Fruit fly (Drosophila melanogaster) whole organism, prepupa: ENCODE data around the gene Tsp68C.

Experiments used
- Blimp-1 ChIP-seq: fragments of 200-800 bp; sonication (Bioruptor generic); optimal IDR thresholded peaks from 3 replicates; lab custom pipeline; 2017; ENCODE audit warnings: missing biosample characterization, missing genetic modification characterization, mild to moderate bottlenecking, moderate library complexity, missing genetic modification reagents
- CG10669 ChIP-seq: fragments of 200-800 bp; sonication (Bioruptor generic); optimal IDR thresholded peaks from 3 replicates; lab custom pipeline; 2018; ENCODE audit warnings: missing biosample characterization, mild to moderate bottlenecking, missing genetic modification characterization, moderate library complexity
- CG15336 ChIP-seq: fragments of 200-800 bp; sonication (Bioruptor generic); IDR thresholded peaks from 2 replicates; pipeline ENCODE4 v1.3.6; 2022; ENCODE audit warnings: missing biosample characterization, missing genetic modification characterization
- CG16779 ChIP-seq: fragments of 200-800 bp; sonication (Bioruptor generic); optimal IDR thresholded peaks from 3 replicates; lab custom pipeline; 2017; ENCODE audit warnings: missing biosample characterization, mild to moderate bottlenecking, missing genetic modification characterization
- CG32006 ChIP-seq: fragments of 200-800 bp; sonication (Bioruptor generic); optimal IDR thresholded peaks from 3 replicates; lab custom pipeline; 2017; ENCODE audit warnings: missing biosample characterization, mild to moderate bottlenecking, missing genetic modification characterization
- CG34406 ChIP-seq: fragments of 200-800 bp; sonication (Bioruptor generic); optimal IDR thresholded peaks from 3 replicates; lab custom pipeline; 2016; ENCODE audit warnings: missing biosample characterization, missing genetic modification characterization
- CG3919 ChIP-seq: fragments of 200-800 bp; sonication (Bioruptor generic); optimal IDR thresholded peaks from 3 replicates; lab custom pipeline; 2016; ENCODE audit warnings: missing biosample characterization, missing genetic modification characterization
- CG4318 ChIP-seq: fragments of 200-800 bp; sonication (Bioruptor generic); optimal IDR thresholded peaks from 3 replicates; lab custom pipeline; 2017; ENCODE audit warnings: missing biosample characterization, mild to moderate bottlenecking, missing genetic modification characterization
- CG7368 ChIP-seq: fragments of 200-800 bp; sonication (Bioruptor generic); optimal IDR thresholded peaks from 3 replicates; lab custom pipeline; 2016; ENCODE audit warnings: missing biosample characterization, missing genetic modification characterization
- CG8119 ChIP-seq: fragments of 200-800 bp; sonication (Bioruptor generic); IDR thresholded peaks from 3 replicates; pipeline ENCODE4 v1.3.6; 2022; ENCODE audit warnings: missing biosample characterization, missing genetic modification characterization
- CG8319 ChIP-seq: fragments of 200-800 bp; sonication (Bioruptor generic); optimal IDR thresholded peaks from 3 replicates; lab custom pipeline; 2016; ENCODE audit warnings: missing biosample characterization, missing genetic modification characterization
- CG8632 ChIP-seq: fragments of 200-800 bp; sonication (Bioruptor generic); optimal IDR thresholded peaks from 3 replicates; lab custom pipeline; 2016; ENCODE audit warnings: missing biosample characterization, missing genetic modification characterization
- CG9139 ChIP-seq: fragments of 200-800 bp; sonication (Bioruptor generic); optimal IDR thresholded peaks from 3 replicates; lab custom pipeline; 2017; ENCODE audit warnings: missing biosample characterization, mild to moderate bottlenecking, missing genetic modification characterization
- Eip93F ChIP-seq: fragments of 200-800 bp; sonication (Bioruptor generic); optimal IDR thresholded peaks from 2 replicates; lab custom pipeline; 2016; ENCODE audit warnings: missing biosample characterization, mild to moderate bottlenecking, missing genetic modification characterization
- Ets21C ChIP-seq: fragments of 200-800 bp; sonication (Bioruptor generic); optimal IDR thresholded peaks from 3 replicates; lab custom pipeline; 2016; ENCODE audit warnings: missing biosample characterization, missing genetic modification characterization
- Ets96B ChIP-seq: fragments of 200-800 bp; optimal IDR thresholded peaks from 2 replicates; lab custom pipeline; 2019; ENCODE audit warnings: missing biosample characterization, mild to moderate bottlenecking, missing genetic modification characterization, moderate library complexity
- Gug ChIP-seq: fragments of 200-800 bp; sonication (Bioruptor generic); IDR thresholded peaks from 2 replicates; pipeline ENCODE4 v1.3.6; 2022; ENCODE audit warnings: missing biosample characterization, missing genetic modification characterization
- Hr39 ChIP-seq: fragments of 200-800 bp; sonication (Bioruptor generic); optimal IDR thresholded peaks from 2 replicates; lab custom pipeline; 2016; ENCODE audit warnings: missing biosample characterization, missing genetic modification characterization
- Hr4 ChIP-seq: fragments of 200-800 bp; sonication (Bioruptor generic); optimal IDR thresholded peaks from 3 replicates; lab custom pipeline; 2016; ENCODE audit warnings: missing biosample characterization, missing genetic modification characterization
- Met ChIP-seq: fragments of 200-800 bp; sonication (Bioruptor generic); optimal IDR thresholded peaks from 3 replicates; lab custom pipeline; 2016; ENCODE audit warnings: missing biosample characterization, missing genetic modification characterization
- OdsH ChIP-seq: fragments of 200-800 bp; sonication (Bioruptor generic); optimal IDR thresholded peaks from 3 replicates; lab custom pipeline; 2016; ENCODE audit warnings: missing biosample characterization, missing genetic modification characterization
- Smox ChIP-seq: fragments of 200-800 bp; sonication (Bioruptor generic); optimal IDR thresholded peaks from 3 replicates; lab custom pipeline; 2016; ENCODE audit warnings: missing biosample characterization, missing genetic modification characterization
- Sox102F ChIP-seq: fragments of 200-800 bp; sonication (Bioruptor generic); optimal IDR thresholded peaks from 2 replicates; lab custom pipeline; 2016; ENCODE audit warnings: missing biosample characterization, mild to moderate bottlenecking, missing genetic modification characterization
- Sox14 ChIP-seq: fragments of 200-800 bp; sonication (Bioruptor generic); optimal IDR thresholded peaks from 3 replicates; lab custom pipeline; 2016; ENCODE audit warnings: missing biosample characterization, missing genetic modification characterization
- achi ChIP-seq: fragments of 200-800 bp; sonication (Bioruptor generic); optimal IDR thresholded peaks from 3 replicates; lab custom pipeline; 2016; ENCODE audit warnings: missing biosample characterization, missing genetic modification characterization
- acj6 ChIP-seq: fragments of 200-800 bp; sonication (Bioruptor generic); optimal IDR thresholded peaks from 3 replicates; lab custom pipeline; 2016; ENCODE audit warnings: missing biosample characterization, missing genetic modification characterization
- cyc ChIP-seq: fragments of 200-800 bp; sonication (Bioruptor generic); optimal IDR thresholded peaks from 3 replicates; lab custom pipeline; 2016; ENCODE audit warnings: missing biosample characterization, missing genetic modification characterization
- eg ChIP-seq: fragments of 200-800 bp; sonication (Bioruptor generic); IDR thresholded peaks from 3 replicates; pipeline ENCODE4 v1.3.6; 2022; ENCODE audit warnings: missing biosample characterization, missing genetic modification characterization
- fd59A ChIP-seq: fragments of 200-800 bp; sonication (Bioruptor generic); optimal IDR thresholded peaks from 2 replicates; lab custom pipeline; 2017; ENCODE audit warnings: missing biosample characterization, mild to moderate bottlenecking, missing genetic modification characterization, missing genetic modification reagents
- fd85E ChIP-seq: fragments of 200-800 bp; sonication (Bioruptor generic); optimal IDR thresholded peaks from 3 replicates; lab custom pipeline; 2016; ENCODE audit warnings: missing biosample characterization, missing genetic modification characterization
- fkh ChIP-seq: fragments of 200-800 bp; sonication (Bioruptor generic); optimal IDR thresholded peaks from 3 replicates; lab custom pipeline; 2017; ENCODE audit warnings: missing biosample characterization, mild to moderate bottlenecking, missing genetic modification characterization, moderate library complexity
- pdm3 ChIP-seq: fragments of 200-800 bp; sonication (Bioruptor generic); optimal IDR thresholded peaks from 3 replicates; lab custom pipeline; 2016; ENCODE audit warnings: missing biosample characterization, missing genetic modification characterization
- svp ChIP-seq: fragments of 200-800 bp; sonication (Bioruptor generic); peaks from one replicate; lab custom pipeline; 2016; ENCODE audit warnings: missing biosample characterization, missing genetic modification characterization
- vri ChIP-seq: fragments of 200-800 bp; sonication (Bioruptor generic); optimal IDR thresholded peaks from 3 replicates; lab custom pipeline; 2016; ENCODE audit warnings: missing biosample characterization, mild to moderate bottlenecking, missing genetic modification characterization

Tsp68C gene

DNA sequence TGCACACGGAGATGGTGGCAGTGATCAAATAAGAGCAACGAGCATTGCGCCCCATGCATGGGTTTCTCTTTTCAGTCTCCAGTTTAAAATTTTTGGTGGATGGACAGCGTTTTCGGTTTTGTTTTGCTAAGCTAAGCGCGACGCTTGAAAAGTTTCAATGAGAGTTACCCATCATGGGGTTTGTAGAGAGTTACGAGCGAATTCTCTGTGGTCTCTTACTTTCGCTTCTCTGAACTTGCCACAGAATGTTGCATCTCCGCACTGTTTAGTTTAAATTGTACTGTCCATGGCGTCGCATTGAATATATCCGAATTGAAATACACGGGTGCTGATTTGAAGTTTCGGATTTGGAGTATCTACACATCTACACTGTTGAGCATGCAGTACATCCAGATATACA lies at the start of gene Tsp68C:
Gene Tsp68C (plus strand): TSS at position 301 of the 400 bp plus-strand sequence.
- TF ChIP-seq fkh (GFP tag; lab: Kevin White, UChicago) (no peak), cyc (no peak), Sox14 (GFP tag; lab: Kevin White, UChicago) (no peak), pdm3 (no peak), Blimp-1 (no peak), CG7368 (GFP tag; lab: Kevin White, UChicago) (no peak), Ets96B (tag; lab: Kevin White, UChicago) (no peak), acj6 (no peak)

dm6 chr3L:13803258-13803657 lies 40.2 kb upstream of the Tsp68C start, which contains the start of gene bru3:
TSS of gene bru3 (minus strand) at chr3L:13803400.
- TF ChIP-seq Hr39 (GFP tag; lab: Kevin White, UChicago) (no peak), CG8119 (GFP tag; lab: Robert Waterston, UW) (no peak), Hr4 (GFP tag; lab: Kevin White, UChicago) (no peak), svp (peak; percentile 28)

DNA sequence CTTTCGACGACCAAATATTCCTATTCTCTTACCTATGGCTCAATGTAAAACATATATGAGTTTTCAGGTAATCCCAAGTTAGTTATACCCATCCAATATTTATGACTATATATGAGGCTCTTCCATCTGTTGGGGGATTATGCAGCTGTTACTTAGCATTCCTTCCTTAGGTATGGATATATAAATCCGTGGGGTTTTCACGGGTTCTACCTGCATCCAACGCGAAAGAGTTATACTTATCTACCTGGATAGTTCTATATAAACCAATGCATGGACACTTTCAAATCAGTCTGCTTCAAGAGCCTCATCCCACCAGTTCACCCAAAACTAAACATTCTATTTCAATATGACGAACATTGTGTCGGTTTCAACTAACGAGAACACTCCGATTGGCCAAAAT lies 6.0 kb upstream of the Tsp68C start, which contains the start of gene CG43184:
Gene CG43184 (plus strand): TSS at position 301 of the 400 bp plus-strand sequence.
- TF ChIP-seq CG8632 (no peak), Hr39 (GFP tag; lab: Kevin White, UChicago) (no peak), Ets21C (GFP tag; lab: Kevin White, UChicago) (no peak)
- TF ChIP-seq, all 60 proteins: peak for 0

DNA sequence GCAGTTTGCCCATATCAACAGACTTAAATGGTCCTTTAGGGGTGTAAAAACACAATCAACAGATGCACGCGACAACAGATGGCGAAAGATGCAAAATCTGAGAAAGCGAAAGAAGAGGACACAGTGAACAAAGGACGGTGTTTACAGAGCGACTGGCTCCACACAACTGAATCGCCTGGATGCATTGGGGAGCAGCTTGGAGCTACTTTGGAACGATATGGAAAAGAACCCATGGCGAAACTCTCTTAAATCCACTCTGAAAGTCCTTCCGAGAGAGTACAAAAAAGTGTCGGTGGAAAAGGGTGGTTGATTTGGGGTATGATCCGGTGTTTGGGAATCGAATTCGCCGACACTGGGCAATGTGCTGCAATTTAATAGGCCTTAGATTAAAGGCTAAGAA lies 2.7 kb upstream of the Tsp68C start:
- no peak for TF ChIP-seq eg (GFP tag; lab: Robert Waterston, UW)
- no peak for TF ChIP-seq Smox (GFP tag; lab: Kevin White, UChicago)
- no peak for TF ChIP-seq Blimp-1
- TF ChIP-seq CG4318 (GFP tag; lab: Kevin White, UChicago), result no peak
- no peak for TF ChIP-seq svp
- TF ChIP-seq CG8119 (GFP tag; lab: Robert Waterston, UW), result no peak
- TF ChIP-seq fkh (GFP tag; lab: Kevin White, UChicago), result no peak
- no peak for TF ChIP-seq vri (GFP tag; lab: Kevin White, UChicago)
- TF ChIP-seq Eip93F (GFP tag; lab: Kevin White, UChicago), result no peak
- TF ChIP-seq pdm3, result no peak
- TF ChIP-seq CG9139, result no peak
- TF ChIP-seq fd85E (GFP tag; lab: Kevin White, UChicago), result no peak

dm6 chr3L:13842140-13842539 lies 1.3 kb upstream of the Tsp68C start, which contains the start of gene CG8757:
TSS of gene CG8757 (minus strand) at chr3L:13842240.
- no peak for TF ChIP-seq CG15336 (GFP tag; lab: Robert Waterston, UW)

- TF ChIP-seq Hr4 (GFP tag; lab: Kevin White, UChicago) (no peak), CG16779 (no peak), achi (no peak), CG3919 (GFP tag; lab: Kevin White, UChicago) (no peak), CG34406 (no peak), CG32006 (GFP tag; lab: Kevin White, UChicago) (no peak), fd59A (GFP tag; lab: Kevin White, UChicago) (no peak), Met (GFP tag; lab: Kevin White, UChicago) (no peak), Sox14 (GFP tag; lab: Kevin White, UChicago) (no peak), Ets21C (GFP tag; lab: Kevin White, UChicago) (no peak), Sox102F (GFP tag; lab: Kevin White, UChicago) (no peak), CG8319 (GFP tag; lab: Kevin White, UChicago) (no peak), OdsH (no peak), fkh (GFP tag; lab: Kevin White, UChicago) (no peak), CG10669 (GFP tag; lab: Kevin White, UChicago) (no peak), Gug (GFP tag; lab: Robert Waterston, UW) (no peak)
Observed at dm6 chr3L:13842917-13843316, 539 bp upstream of the Tsp68C start, which contains the start of gene CG8750. TSS of gene CG8750 (minus strand) at chr3L:13843017.
